Fruit fly (Drosophila melanogaster) S2 (cell line): ENCODE data around the gene NFAT.

Experiments
- CG8478 ChIP-seq: fragments of >200 bp; optimal IDR thresholded peaks from 2 replicates; lab custom pipeline; 2018
- CTCF ChIP-seq, 2 experiments: fragments of >200 bp; optimal IDR thresholded peaks; 2 replicates each; lab custom pipeline; 2018

NFAT gene

dm6 chrX:13641891-13642617 is 17.5 kb downstream of the NFAT start:
- peak in 1 of 2 experiments; percentile 2 for TF ChIP-seq CTCF (optimal IDR thresholded peaks at IDR 0.05; lab: Kevin White, UChicago)
- TF ChIP-seq CG8478: no peak

DNA sequence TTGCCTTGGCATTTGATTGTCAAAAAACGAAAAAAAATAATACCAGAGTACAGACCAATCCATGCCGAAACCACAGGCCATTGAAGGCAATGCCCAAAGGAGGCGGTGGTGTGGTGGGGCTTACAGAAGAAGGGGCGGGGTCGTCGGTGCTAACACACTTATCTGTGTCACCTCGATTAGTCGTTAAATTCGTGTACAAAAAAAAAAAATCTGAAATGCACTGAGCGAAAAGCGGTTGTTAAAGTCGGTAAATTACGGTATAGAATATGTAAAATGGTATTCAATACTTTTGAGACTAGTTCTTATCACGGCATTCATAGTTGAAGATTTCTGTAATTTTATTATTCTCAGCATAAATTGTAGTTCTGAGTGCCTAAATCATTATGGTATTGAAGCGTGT is 19.4 kb downstream of the NFAT start:
- TF ChIP-seq CTCF (optimal IDR thresholded peaks at IDR 0.05; lab: Kevin White, UChicago): no peak
- TF ChIP-seq CG8478: no peak

DNA sequence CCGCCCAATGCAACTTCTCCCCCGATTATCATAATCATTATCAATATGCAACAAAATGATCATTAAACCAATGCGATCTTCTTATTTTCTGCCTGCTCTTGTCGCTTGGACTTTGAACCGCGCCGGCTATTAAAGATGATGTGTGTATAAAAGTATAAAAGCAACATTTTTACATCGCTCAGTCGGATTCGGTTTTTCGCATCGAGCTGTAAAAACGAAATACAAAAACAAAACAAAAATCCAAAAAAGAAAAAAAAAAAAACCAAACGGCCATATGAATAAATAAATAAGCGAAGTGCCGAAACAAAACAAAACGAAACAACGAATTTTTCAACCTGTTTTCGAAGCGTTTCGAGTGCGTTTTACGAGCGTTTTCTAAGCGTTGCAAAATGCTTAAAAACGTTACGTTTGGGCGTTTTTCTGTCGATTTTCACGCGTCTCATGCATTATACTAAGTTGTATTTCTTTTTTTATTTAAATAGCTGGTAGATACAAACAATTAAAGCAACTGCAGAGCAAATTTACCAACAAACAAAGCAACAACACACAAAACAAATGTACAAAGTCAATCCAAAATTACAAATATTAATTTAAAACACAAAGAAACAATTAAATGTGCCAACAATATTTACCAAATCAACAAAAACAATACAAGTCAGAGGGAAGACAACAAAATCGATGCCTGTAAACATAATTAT is 20.3 kb downstream of the NFAT start:
- TF ChIP-seq CG8478 (no peak), CTCF (optimal IDR thresholded peaks at IDR 0.05; lab: Kevin White, UChicago) (no peak)

DNA sequence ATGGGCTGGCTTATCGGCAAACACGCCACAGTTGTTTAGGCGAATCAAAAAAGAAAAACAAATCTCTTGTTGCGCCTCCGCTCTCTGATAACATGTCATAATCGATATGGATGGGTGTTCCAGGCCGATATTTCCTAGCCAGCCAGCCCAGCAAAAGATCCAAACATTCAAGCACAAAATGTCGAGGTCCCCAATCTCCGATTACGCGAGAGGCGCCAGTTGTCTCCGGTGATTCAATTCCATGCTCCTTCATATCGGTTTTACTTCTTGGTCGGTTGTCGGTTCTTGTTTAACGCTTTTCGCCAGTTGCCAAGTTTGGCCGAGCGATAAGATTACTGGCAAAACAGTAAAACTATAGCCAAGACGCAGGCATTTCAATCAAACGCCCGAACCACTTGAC is 21.6 kb downstream of the NFAT start:
- TF ChIP-seq CG8478 (no peak), CTCF (optimal IDR thresholded peaks at IDR 0.05; lab: Kevin White, UChicago) (no peak)

dm6 chrX:13648819-13649218 is 24.3 kb downstream of the NFAT start:
- no peak for TF ChIP-seq CG8478

dm6 chrX:13649801-13650200 is 25.3 kb downstream of the NFAT start:
- TF ChIP-seq CG8478: no peak

DNA sequence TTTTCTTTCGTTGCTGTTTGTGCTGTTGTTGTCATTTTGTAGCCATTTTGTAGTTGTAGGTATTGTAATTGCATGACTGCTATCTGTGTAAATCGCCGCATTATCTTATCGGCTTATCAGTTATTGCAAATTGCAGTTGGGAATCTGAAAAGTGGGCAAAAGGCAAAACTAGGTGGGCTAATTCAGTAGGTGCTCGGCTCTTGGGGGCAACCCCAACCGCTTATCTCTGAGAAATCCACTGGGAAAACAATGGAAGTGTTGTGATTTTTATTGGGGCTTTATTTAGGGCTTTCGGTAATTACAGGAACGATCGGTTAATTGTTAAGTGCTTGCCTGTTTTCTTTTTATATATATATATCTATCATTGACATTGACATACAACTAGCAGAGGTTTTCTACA is 26.6 kb downstream of the NFAT start:
- TF ChIP-seq CG8478 (no peak), CTCF (optimal IDR thresholded peaks at IDR 0.05; lab: Kevin White, UChicago) (no peak)

dm6 chrX:13667656-13668055 is 43.1 kb downstream of the NFAT start, which contains the start of the genes DNAlig4 and CG11164:
DNAlig4 (minus strand) TSS chrX:13667811.
CG11164 (plus strand) TSS chrX:13668014.
- TF ChIP-seq CG8478 (no peak), CTCF (optimal IDR thresholded peaks at IDR 0.05; lab: Kevin White, UChicago) (no peak)

DNA sequence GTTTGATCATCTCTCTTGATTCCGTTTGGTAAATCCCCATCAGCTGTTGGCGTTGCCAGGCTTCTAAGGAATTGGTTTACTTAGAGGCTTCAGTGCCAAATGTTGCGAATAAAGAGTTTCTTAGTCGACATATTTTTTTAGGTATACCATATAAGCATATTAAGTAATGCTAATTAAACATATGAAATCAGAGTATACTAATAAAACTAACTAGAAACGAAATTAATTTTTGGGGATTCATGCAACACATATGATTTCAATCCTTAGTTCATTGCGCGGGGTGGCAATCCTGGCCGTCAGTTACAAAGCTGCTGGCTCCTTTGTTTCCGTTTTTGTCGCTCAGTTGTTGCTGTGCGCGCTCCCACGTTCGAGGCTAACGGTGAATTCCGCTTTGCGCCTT is 44.8 kb downstream of the NFAT start, which contains the start of gene CG15760:
TSS of gene CG15760 (plus strand) at position 334 of the 400 bp plus-strand sequence.
- TF ChIP-seq CTCF (optimal IDR thresholded peaks at IDR 0.05; lab: Kevin White, UChicago) (no peak), CG8478 (no peak)

DNA sequence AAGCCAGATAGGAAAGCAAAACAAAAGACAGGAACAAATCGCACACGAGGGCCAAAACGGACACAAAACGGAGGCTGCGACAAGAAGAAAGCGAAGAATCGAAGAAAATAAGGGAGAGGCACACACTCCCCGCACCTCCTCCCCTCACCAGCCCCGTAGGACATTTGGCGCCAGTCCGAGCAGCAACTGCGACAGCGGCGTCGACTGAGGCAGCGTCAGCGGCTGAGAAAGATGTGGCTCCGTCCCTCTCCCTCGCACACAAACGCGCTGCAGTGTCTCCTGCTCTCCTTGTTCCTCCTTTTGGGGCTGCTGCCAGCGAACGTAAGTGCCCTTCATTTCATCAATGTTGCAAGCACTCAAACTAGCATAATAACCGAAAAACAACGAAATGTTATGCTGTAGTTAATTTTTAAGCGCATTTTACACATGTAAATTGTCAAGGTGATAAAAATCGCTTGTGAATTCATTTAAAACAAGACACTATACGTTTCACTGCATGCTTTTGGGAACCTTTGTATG is 45.8 kb downstream of the NFAT start:
- TF ChIP-seq CG8478 (no peak), CTCF (optimal IDR thresholded peaks at IDR 0.05; lab: Kevin White, UChicago) (no peak)

DNA sequence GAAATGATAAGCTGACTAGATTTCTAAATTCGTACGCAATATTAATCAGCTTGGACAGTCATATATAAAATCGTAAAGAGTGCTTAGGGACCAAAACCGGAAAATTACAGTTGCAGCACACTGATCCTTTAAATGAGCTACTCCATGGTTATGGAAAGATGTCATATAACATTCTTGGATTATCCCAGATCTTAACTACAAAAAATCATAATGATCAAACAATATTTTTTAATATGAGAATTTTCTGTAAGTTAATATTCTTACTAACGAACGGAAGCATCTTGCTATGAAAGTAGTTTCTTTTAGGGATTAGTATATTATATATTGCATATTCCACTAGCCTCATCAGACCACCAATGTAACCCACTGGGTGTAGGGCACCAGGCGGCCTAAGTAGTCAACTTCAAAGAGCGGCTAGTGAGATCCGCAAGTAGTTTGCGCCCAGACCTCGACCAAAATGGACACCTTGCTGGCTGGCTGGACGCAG is 52.0 kb downstream of the NFAT start, which contains the start of gene CG11162:
TSS of gene CG11162 (plus strand) at position 437 of the 487 bp plus-strand sequence.
- TF ChIP-seq CG8478 (no peak), CTCF (optimal IDR thresholded peaks at IDR 0.05; lab: Kevin White, UChicago) (no peak)

dm6 chrX:13677970-13678490 is 53.5 kb downstream of the NFAT start:
- TF ChIP-seq CG8478 (no peak), CTCF (optimal IDR thresholded peaks at IDR 0.05; lab: Kevin White, UChicago) (no peak)

DNA sequence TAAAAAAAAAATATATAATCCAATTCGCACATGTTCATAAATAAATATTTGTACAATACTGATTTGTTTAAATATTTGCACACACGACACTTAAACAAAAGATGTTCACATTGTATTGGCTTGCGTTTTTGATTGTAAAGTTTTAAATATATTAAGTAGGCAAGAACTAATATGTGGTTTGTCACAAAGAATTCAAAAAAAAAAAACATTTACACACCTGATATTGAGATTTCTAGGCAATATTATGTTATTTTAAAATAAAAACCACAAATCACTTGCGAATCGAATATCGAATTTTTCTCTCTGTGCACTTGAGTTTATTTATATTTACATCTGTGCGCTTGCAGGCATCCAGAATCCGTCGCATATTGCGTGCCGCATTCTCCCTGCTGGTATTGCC is 55.0 kb downstream of the NFAT start:
- no peak for TF ChIP-seq CG8478
- TF ChIP-seq CTCF (optimal IDR thresholded peaks at IDR 0.05; lab: Kevin White, UChicago): no peak

DNA sequence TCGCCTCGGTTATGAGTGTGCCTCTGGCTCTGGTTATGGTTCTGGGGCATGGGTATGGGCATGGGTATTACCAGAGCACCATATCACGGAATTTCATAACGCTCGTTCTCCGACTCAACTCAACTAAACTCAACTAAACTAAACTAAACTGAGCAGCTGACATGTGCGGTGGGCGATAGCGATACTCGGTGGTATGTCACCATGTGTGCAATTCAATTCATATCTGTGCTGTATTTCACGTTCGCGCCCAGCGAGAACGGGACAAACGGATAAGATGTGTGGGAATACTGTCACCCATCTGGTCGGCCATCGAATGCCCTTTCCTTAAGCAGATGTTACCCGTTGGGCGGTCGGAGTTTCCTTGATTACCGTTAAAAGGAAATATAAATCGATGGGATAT is 55.7 kb downstream of the NFAT start, which contains the start of gene CG12177:
TSS of gene CG12177 (minus strand) at position 239 of the 400 bp plus-strand sequence.
- TF ChIP-seq CG8478 (no peak), CTCF (optimal IDR thresholded peaks at IDR 0.05; lab: Kevin White, UChicago) (no peak)

dm6 chrX:13681906-13682305 is 57.4 kb downstream of the NFAT start:
- no peak for TF ChIP-seq CTCF (optimal IDR thresholded peaks at IDR 0.05; lab: Kevin White, UChicago)
- no peak for TF ChIP-seq CG8478

DNA sequence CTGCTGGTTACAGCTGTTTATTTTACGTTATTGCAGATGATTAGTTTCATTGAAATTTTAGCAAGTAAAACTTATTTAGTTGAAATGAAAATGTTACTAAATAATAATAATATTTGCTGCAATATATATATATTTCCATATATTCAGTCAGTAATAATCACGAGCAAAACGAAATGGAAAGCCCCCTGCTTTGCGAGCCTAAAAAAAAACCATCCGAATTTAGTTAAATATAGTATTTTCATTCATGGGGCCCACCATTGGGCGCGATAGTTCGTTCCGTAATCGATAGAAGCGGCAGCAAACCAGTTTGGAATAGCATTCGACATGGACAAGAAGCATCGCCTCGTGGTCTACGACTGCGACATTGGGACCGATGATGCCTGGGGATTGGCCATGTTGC is 58.1 kb downstream of the NFAT start, which contains the start of gene CG11158:
TSS of gene CG11158 (plus strand) at position 301 of the 400 bp plus-strand sequence.
- TF ChIP-seq CTCF (optimal IDR thresholded peaks at IDR 0.05; lab: Kevin White, UChicago) (no peak), CG8478 (no peak)
